Fruit fly (Drosophila melanogaster): Measurements from ENCODE around the gene CG12502.

CG12502 gene

dm6 chr3L:872389-872972, 7.3 kb downstream of the CG12502 start (continued):
- peak; percentile 72 for TF ChIP-seq jumu (GFP tag; optimal IDR thresholded peaks at IDR 0.05)
- TF ChIP-seq CG5953 (GFP tag; IDR thresholded peaks at IDR 0.05) = no peak
- TF ChIP-seq CG10565 (GFP tag; optimal IDR thresholded peaks at IDR 0.05) = no peak
- no peak for TF ChIP-seq CG8359 (GFP tag; optimal IDR thresholded peaks at IDR 0.05; ENCODE audit: borderline replicate concordance)
- no peak for TF ChIP-seq CG43689 (GFP tag; IDR thresholded peaks at IDR 0.05)
- no peak for TF ChIP-seq fd102C (GFP tag; optimal IDR thresholded peaks at IDR 0.05)
- no peak for TF ChIP-seq CG3726 (GFP tag; IDR thresholded peaks at IDR 0.05)
- TF ChIP-seq CG8924 (tag; optimal IDR thresholded peaks at IDR 0.05) = peak; percentile 20
- no peak for TF ChIP-seq CG4854 (GFP tag; optimal IDR thresholded peaks at IDR 0.05)
- no peak for TF ChIP-seq Aef1 (GFP tag; IDR thresholded peaks at IDR 0.05)
- TF ChIP-seq Dip2 (GFP tag; IDR thresholded peaks at IDR 0.05) = no peak
- peak; percentile 85 for TF ChIP-seq vnd (GFP tag; IDR thresholded peaks at IDR 0.05; ENCODE audit: partially characterized antibody)
- TF ChIP-seq CG9797 (GFP tag; optimal IDR thresholded peaks at IDR 0.05) = no peak
- TF ChIP-seq CG11093 (GFP tag; IDR thresholded peaks at IDR 0.05) = 0 out of 3 replicates have a peak, but pooled peaks have one; percentile 15
- peak; percentile 77; the same call in 2 of the 3 replicates for TF ChIP-seq Doc3 (GFP tag; IDR thresholded peaks at IDR 0.05; ENCODE audit: partially characterized antibody)
- peak; percentile 38 for TF ChIP-seq bab2 (GFP tag; optimal IDR thresholded peaks at IDR 0.05)
- TF ChIP-seq CG4328 (GFP tag; optimal IDR thresholded peaks at IDR 0.05) = no peak
- no peak for TF ChIP-seq C15 (GFP tag; IDR thresholded peaks at IDR 0.05)
- no peak for TF ChIP-seq prd (optimal IDR thresholded peaks at IDR 0.05)
- peak; percentile 69 for TF ChIP-seq prd (GFP tag; IDR thresholded peaks at IDR 0.05)
- TF ChIP-seq Ets97D (GFP tag; optimal IDR thresholded peaks at IDR 0.05) = peak; percentile 32
- TF ChIP-seq Doc2 (GFP tag; IDR thresholded peaks at IDR 0.05) = no peak
- peak; percentile 57 for TF ChIP-seq CG6272 (GFP tag; IDR thresholded peaks at IDR 0.05)
- TF ChIP-seq Vsx1 (GFP tag; optimal IDR thresholded peaks at IDR 0.05) = no peak
- TF ChIP-seq CG11696 (GFP tag; IDR thresholded peaks at IDR 0.05) = no peak
- TF ChIP-seq Bdp1 (GFP tag; optimal IDR thresholded peaks at IDR 0.05) = peak; percentile 0
- peak; percentile 67 for TF ChIP-seq CG2120 (GFP tag; optimal IDR thresholded peaks at IDR 0.05)
- peak; percentile 44 for TF ChIP-seq fu2 (GFP tag; optimal IDR thresholded peaks at IDR 0.05)
- no peak for TF ChIP-seq CG7271 (tag; optimal IDR thresholded peaks at IDR 0.05)
- TF ChIP-seq Dip3 (GFP tag; optimal IDR thresholded peaks at IDR 0.05) = peak; percentile 18
- TF ChIP-seq CG8388 (GFP tag; optimal IDR thresholded peaks at IDR 0.05) = no peak
- TF ChIP-seq CG17186 (GFP tag; optimal IDR thresholded peaks at IDR 0.05) = peak; percentile 59
- peak; percentile 19 for TF ChIP-seq CG12659 (GFP tag; optimal IDR thresholded peaks at IDR 0.05)
- TF ChIP-seq Nf-YC (tag; optimal IDR thresholded peaks at IDR 0.05) = peak; percentile 44
- TF ChIP-seq Blimp-1 (GFP tag; optimal IDR thresholded peaks at IDR 0.05) = peak; percentile 45
- no peak for TF ChIP-seq peb (GFP tag; IDR thresholded peaks at IDR 0.05)
- no peak for TF ChIP-seq CG17802 (tag; optimal IDR thresholded peaks at IDR 0.05)
- TF ChIP-seq pnt (GFP tag; optimal IDR thresholded peaks at IDR 0.05) = peak; percentile 37
- TF ChIP-seq gce (GFP tag; IDR thresholded peaks at IDR 0.05) = no peak
- TF ChIP-seq CHES-1-like (GFP tag; optimal IDR thresholded peaks at IDR 0.05) = peak; percentile 80
- TF ChIP-seq Lim3 (GFP tag; IDR thresholded peaks at IDR 0.05) = no peak
- TF ChIP-seq CG3995 (GFP tag; optimal IDR thresholded peaks at IDR 0.05) = peak; percentile 78
- no peak for TF ChIP-seq CG14965 (GFP tag; optimal IDR thresholded peaks at IDR 0.05; ENCODE audit: borderline replicate concordance)
- peak; percentile 75 for TF ChIP-seq HLH4C (GFP tag; IDR thresholded peaks at IDR 0.05; ENCODE audit: partially characterized antibody)
- TF ChIP-seq HLHmδ (GFP tag; optimal IDR thresholded peaks at IDR 0.05) = no peak
- peak; percentile 6 for TF ChIP-seq CG3281 (GFP tag; optimal IDR thresholded peaks at IDR 0.05)
- no peak for TF ChIP-seq fd96Cb (tag; optimal IDR thresholded peaks at IDR 0.05)
- 0 out of 2 replicates have a peak, but pooled peaks have one; percentile 17 for TF ChIP-seq E2f1 (GFP tag; IDR thresholded peaks at IDR 0.05)
- TF ChIP-seq Awh (GFP tag; IDR thresholded peaks at IDR 0.05) = no peak
- peak; percentile 67 for TF ChIP-seq CG34422 (GFP tag; IDR thresholded peaks at IDR 0.05)
- no peak for TF ChIP-seq wor (GFP tag; IDR thresholded peaks at IDR 0.05)
